Fruit fly (Drosophila melanogaster) whole organism, embryonic: ENCODE results near the gene CG32564.

Source experiments
- Atf-2 ChIP-seq: fragments of 200-800 bp; sonication (Bioruptor generic); optimal IDR thresholded peaks from 2 replicates; lab custom pipeline; 2016; ENCODE audit warnings: missing biosample characterization, missing genetic modification characterization
- BEAF-32 ChIP-seq: fragments of 200-800 bp; sonication (Bioruptor generic); optimal IDR thresholded peaks from 3 replicates; lab custom pipeline; 2017; ENCODE audit warnings: missing biosample characterization, missing genetic modification characterization, mild to moderate bottlenecking, moderate library complexity, missing genetic modification reagents
- CG13123 ChIP-seq: fragments of 200-800 bp; sonication (Bioruptor generic); optimal IDR thresholded peaks from 2 replicates; lab custom pipeline; 2016; ENCODE audit warnings: missing biosample characterization, missing genetic modification characterization
- CG15073 ChIP-seq: fragments of 200-800 bp; sonication (Bioruptor generic); optimal IDR thresholded peaks from 2 replicates; lab custom pipeline; 2016; ENCODE audit warnings: missing biosample characterization, missing genetic modification characterization
- CG1647 ChIP-seq: fragments of 200-800 bp; sonication (Bioruptor generic); optimal IDR thresholded peaks from 3 replicates; lab custom pipeline; 2016; ENCODE audit warnings: missing biosample characterization, missing genetic modification characterization
- CG17359 ChIP-seq: fragments of 200-800 bp; sonication (Bioruptor generic); optimal IDR thresholded peaks from 3 replicates; lab custom pipeline; 2018; ENCODE audit warnings: missing biosample characterization, mild to moderate bottlenecking, missing genetic modification characterization, moderate library complexity
- CG17385 ChIP-seq: fragments of 200-800 bp; sonication (Bioruptor generic); optimal IDR thresholded peaks from 3 replicates; lab custom pipeline; 2018; ENCODE audit warnings: missing biosample characterization, mild to moderate bottlenecking, missing genetic modification characterization
- CG17612 ChIP-seq: fragments of 200-800 bp; sonication (Bioruptor generic); IDR thresholded peaks from 2 replicates; pipeline ENCODE4 v1.3.6; 2022; ENCODE audit warnings: missing biosample characterization, missing genetic modification characterization
- CG1792 ChIP-seq: fragments of 200-800 bp; sonication (Bioruptor generic); optimal IDR thresholded peaks from 2 replicates; lab custom pipeline; 2016; ENCODE audit warnings: missing biosample characterization, missing genetic modification characterization
- CG1832 ChIP-seq: fragments of 200-800 bp; sonication (Bioruptor generic); optimal IDR thresholded peaks from 2 replicates; lab custom pipeline; 2017; ENCODE audit warnings: missing biosample characterization, mild to moderate bottlenecking, missing genetic modification characterization, inconsistent platforms
- CG2678 ChIP-seq: fragments of 200-800 bp; sonication (Bioruptor generic); optimal IDR thresholded peaks from 3 replicates; lab custom pipeline; 2019; ENCODE audit warnings: missing biosample characterization, mild to moderate bottlenecking, missing genetic modification characterization, moderate library complexity
- CG34376 ChIP-seq: fragments of 200-800 bp; sonication (Bioruptor generic); optimal IDR thresholded peaks from 2 replicates; lab custom pipeline; 2018; ENCODE audit warnings: missing biosample characterization, mild to moderate bottlenecking, missing genetic modification characterization
- CG4328 ChIP-seq: fragments of 200-800 bp; sonication (Bioruptor generic); optimal IDR thresholded peaks from 3 replicates; lab custom pipeline; 2017; ENCODE audit warnings: missing biosample characterization, missing genetic modification reagents, missing genetic modification characterization
- CG7271 ChIP-seq: fragments of 200-800 bp; sonication (Bioruptor generic); optimal IDR thresholded peaks from 2 replicates; lab custom pipeline; 2018; ENCODE audit warnings: missing biosample characterization, mild to moderate bottlenecking, missing genetic modification characterization, moderate library complexity
- CG7839 ChIP-seq: fragments of 200-800 bp; sonication (Bioruptor generic); optimal IDR thresholded peaks from 3 replicates; lab custom pipeline; 2018; ENCODE audit warnings: missing biosample characterization, mild to moderate bottlenecking, missing genetic modification characterization, moderate library complexity
- CG7928 ChIP-seq: fragments of 200-800 bp; sonication (Bioruptor generic); optimal IDR thresholded peaks from 2 replicates; lab custom pipeline; 2017; ENCODE audit warnings: missing biosample characterization, mild to moderate bottlenecking, missing genetic modification characterization
- CG8478 ChIP-seq: fragments of >200 bp; optimal IDR thresholded peaks from 2 replicates; lab custom pipeline; 2018
- CG9215 ChIP-seq: fragments of 200-800 bp; sonication (Bioruptor generic); IDR thresholded peaks from 2 replicates; pipeline ENCODE4 v1.3.6; 2022; ENCODE audit warnings: missing biosample characterization, missing genetic modification characterization
- CG9817 ChIP-seq: fragments of 200-800 bp; sonication (Bioruptor generic); optimal IDR thresholded peaks from 2 replicates; lab custom pipeline; 2018; ENCODE audit warnings: missing biosample characterization, mild to moderate bottlenecking, missing genetic modification characterization, moderate library complexity
- D19A ChIP-seq: fragments of 200-800 bp; optimal IDR thresholded peaks from 3 replicates; lab custom pipeline; 2019; ENCODE audit warnings: missing biosample characterization, mild to moderate bottlenecking, missing genetic modification characterization, moderate library complexity
- Dek ChIP-seq: fragments of 200-800 bp; sonication (Bioruptor generic); optimal IDR thresholded peaks from 3 replicates; lab custom pipeline; 2019; ENCODE audit warnings: missing biosample characterization, mild to moderate bottlenecking, missing genetic modification characterization, moderate library complexity
- E2f2 ChIP-seq: fragments of 200-800 bp; sonication (Bioruptor generic); IDR thresholded peaks from 2 replicates; pipeline ENCODE4 v1.3.6; 2022; ENCODE audit warnings: missing biosample characterization, missing genetic modification characterization
- ERR ChIP-seq: fragments of 200-800 bp; sonication (Bioruptor generic); optimal IDR thresholded peaks from 2 replicates; lab custom pipeline; 2016; ENCODE audit warnings: missing biosample characterization, missing genetic modification characterization
- H15 ChIP-seq: fragments of 200-800 bp; sonication (Bioruptor generic); IDR thresholded peaks from 3 replicates; pipeline ENCODE4 v1.3.6; 2022; ENCODE audit warnings: missing biosample characterization, missing genetic modification characterization
- H2.0 ChIP-seq: fragments of 200-800 bp; sonication (Bioruptor generic); IDR thresholded peaks from 2 replicates; pipeline ENCODE4 v1.3.6; 2022; ENCODE audit warnings: missing biosample characterization, missing genetic modification characterization
- Hr51 ChIP-seq, 2 experiments: fragments of 200-800 bp; sonication (Bioruptor generic); optimal IDR thresholded peaks; 2 replicates in 1 of 2; 3 replicates in 1 of 2; lab custom pipeline; 2016 to 2018; ENCODE audit warnings: missing biosample characterization in 2 of 2, missing genetic modification characterization in 2 of 2, mild to moderate bottlenecking in 1 of 2, moderate library complexity in 1 of 2
- Meics ChIP-seq: fragments of 200-800 bp; sonication (Bioruptor generic); optimal IDR thresholded peaks from 2 replicates; lab custom pipeline; 2017; ENCODE audit warnings: missing biosample characterization, mild to moderate bottlenecking, missing genetic modification characterization
- NFAT ChIP-seq: fragments of 200-800 bp; sonication (Bioruptor generic); IDR thresholded peaks from 2 replicates; pipeline ENCODE4 v1.3.6; 2022; ENCODE audit warnings: missing biosample characterization, missing genetic modification characterization
- Nf-YA ChIP-seq: fragments of 200-800 bp; sonication (Bioruptor generic); IDR thresholded peaks from 2 replicates; pipeline ENCODE4 v1.3.6; 2022; ENCODE audit warnings: missing biosample characterization, missing genetic modification characterization
- Nf-YB ChIP-seq: fragments of 200-800 bp; sonication (Bioruptor generic); optimal IDR thresholded peaks from 3 replicates; lab custom pipeline; 2019; ENCODE audit warnings: missing biosample characterization, mild to moderate bottlenecking, missing genetic modification characterization, moderate library complexity
- Poxn ChIP-seq: fragments of 200-800 bp; sonication (Bioruptor generic); IDR thresholded peaks from 2 replicates; pipeline ENCODE4 v1.3.6; 2022; ENCODE audit warnings: missing biosample characterization, missing genetic modification characterization
- Ptx1 ChIP-seq: fragments of 200-800 bp; sonication (Bioruptor generic); IDR thresholded peaks from 2 replicates; pipeline ENCODE4 v1.3.6; 2022; ENCODE audit warnings: missing biosample characterization, missing genetic modification characterization
- Scr ChIP-seq: fragments of 200-800 bp; sonication (Bioruptor generic); IDR thresholded peaks from 2 replicates; pipeline ENCODE4 v1.3.6; 2022; ENCODE audit warnings: missing biosample characterization, missing genetic modification characterization; ENCODE audit not compliant: partially characterized antibody
- bbx ChIP-seq: fragments of 200-800 bp; sonication (Bioruptor generic); IDR thresholded peaks from 2 replicates; pipeline ENCODE4 v1.3.6; 2022; ENCODE audit warnings: missing biosample characterization, missing genetic modification characterization; ENCODE audit not compliant: partially characterized antibody
- cg ChIP-seq: fragments of 200-800 bp; sonication (Bioruptor generic); optimal IDR thresholded peaks from 3 replicates; lab custom pipeline; 2019; ENCODE audit warnings: missing biosample characterization, mild to moderate bottlenecking, missing genetic modification characterization, moderate library complexity
- dmrt99B ChIP-seq: fragments of 200-800 bp; sonication (Bioruptor generic); optimal IDR thresholded peaks from 2 replicates; lab custom pipeline; 2018; ENCODE audit warnings: missing biosample characterization, mild to moderate bottlenecking, missing genetic modification characterization, moderate library complexity
- esg ChIP-seq: fragments of 200-800 bp; sonication (Bioruptor generic); conservative IDR thresholded peaks from 2 replicates; pipeline ENCODE4 v1.3.6; 2022; ENCODE audit warnings: missing biosample characterization, missing genetic modification characterization
- gcm2 ChIP-seq: fragments of 200-800 bp; sonication (Bioruptor generic); optimal IDR thresholded peaks from 2 replicates; lab custom pipeline; 2016; ENCODE audit warnings: missing biosample characterization, missing genetic modification characterization
- hb ChIP-seq: fragments of 200-800 bp; sonication (Bioruptor generic); IDR thresholded peaks from 3 replicates; pipeline ENCODE4 v1.3.6; 2022; ENCODE audit warnings: missing biosample characterization, missing genetic modification characterization; ENCODE audit not compliant: partially characterized antibody
- hbn ChIP-seq: fragments of 200-800 bp; sonication (Bioruptor generic); IDR thresholded peaks from 2 replicates; pipeline ENCODE4 v1.3.6; 2022; ENCODE audit warnings: missing biosample characterization, missing genetic modification characterization; ENCODE audit not compliant: partially characterized antibody
- maf-S ChIP-seq: fragments of 200-800 bp; sonication (Bioruptor generic); optimal IDR thresholded peaks from 2 replicates; lab custom pipeline; 2016; ENCODE audit warnings: missing biosample characterization, missing genetic modification characterization
- nerfin-1 ChIP-seq: fragments of 200-800 bp; sonication (Bioruptor generic); optimal IDR thresholded peaks from 3 replicates; lab custom pipeline; 2019; ENCODE audit warnings: missing biosample characterization, mild to moderate bottlenecking, missing genetic modification characterization, moderate library complexity
- nmo ChIP-seq: fragments of 200-800 bp; sonication (Bioruptor generic); optimal IDR thresholded peaks from 2 replicates; lab custom pipeline; 2018; ENCODE audit warnings: missing biosample characterization, mild to moderate bottlenecking, missing genetic modification characterization, moderate library complexity
- onecut ChIP-seq: fragments of 200-800 bp; sonication (Bioruptor generic); IDR thresholded peaks from 2 replicates; pipeline ENCODE4 v1.3.6; 2022; ENCODE audit warnings: missing biosample characterization, missing genetic modification characterization
- phol ChIP-seq: fragments of 200-800 bp; sonication (Bioruptor generic); optimal IDR thresholded peaks from 3 replicates; lab custom pipeline; 2018; ENCODE audit warnings: missing biosample characterization, mild to moderate bottlenecking, missing genetic modification characterization, moderate library complexity
- pita ChIP-seq: fragments of 200-800 bp; sonication (Bioruptor generic); optimal IDR thresholded peaks from 2 replicates; lab custom pipeline; 2017; ENCODE audit warnings: missing biosample characterization, mild to moderate bottlenecking, missing genetic modification characterization
- salm ChIP-seq: fragments of 200-800 bp; sonication (Bioruptor generic); optimal IDR thresholded peaks from 2 replicates; lab custom pipeline; 2018; ENCODE audit warnings: missing biosample characterization, mild to moderate bottlenecking, missing genetic modification characterization
- so ChIP-seq: fragments of 200-800 bp; sonication (Bioruptor generic); IDR thresholded peaks from 3 replicates; pipeline ENCODE4 v1.3.6; 2022; ENCODE audit warnings: missing biosample characterization, missing genetic modification characterization
- sob ChIP-seq: fragments of 200-800 bp; sonication (Bioruptor generic); IDR thresholded peaks from 2 replicates; pipeline ENCODE4 v1.3.6; 2022; ENCODE audit warnings: missing biosample characterization, missing genetic modification characterization
- zen ChIP-seq: fragments of 200-800 bp; sonication (Bioruptor generic); optimal IDR thresholded peaks from 3 replicates; lab custom pipeline; 2018; ENCODE audit warnings: missing biosample characterization, mild to moderate bottlenecking, missing genetic modification characterization, moderate library complexity

Gene CG32564

dm6 chrX:17170484-17170944 is 35.7 kb upstream of the CG32564 start (continued):
- TF ChIP-seq maf-S (GFP tag; lab: Kevin White, UChicago) (no peak), CG17612 (GFP tag; lab: Robert Waterston, UW) (no peak), Dek (tag; lab: Kevin White, UChicago) (peak; percentile 47), CG9215 (GFP tag; lab: Robert Waterston, UW) (no peak), sob (GFP tag; lab: Robert Waterston, UW) (peak; percentile 49; the same call in 1 of the 2 replicates), CG8478 (lab: Kevin White, UChicago) (no peak), NFAT (GFP tag; lab: Robert Waterston, UW) (no peak), zen (tag; lab: Kevin White, UChicago) (peak; percentile 22), Ptx1 (peak; percentile 55), CG7928 (GFP tag; lab: Kevin White, UChicago) (no peak), CG17359 (tag; lab: Kevin White, UChicago) (peak; percentile 23), BEAF-32 (no peak), CG2678 (peak; percentile 68), CG34376 (GFP tag; lab: Kevin White, UChicago) (no peak), hbn (GFP tag; lab: Robert Waterston, UW) (no peak), H2.0 (0 out of 2 replicates have a peak, but pooled peaks have one; percentile 12), CG9817 (tag; lab: Kevin White, UChicago) (peak; percentile 60), nerfin-1 (tag; lab: Kevin White, UChicago) (no peak), Hr51 (GFP tag; optimal IDR thresholded peaks at IDR 0.05; lab: Kevin White, UChicago) (peak in 1 of 2 experiments; percentile 64), cg (no peak), Atf-2 (GFP tag; lab: Kevin White, UChicago) (no peak), CG1647 (no peak), ERR (GFP tag; lab: Kevin White, UChicago) (no peak), salm (tag; lab: Kevin White, UChicago) (no peak), Scr (no peak), D19A (tag; lab: Kevin White, UChicago) (peak; percentile 33), Nf-YA (no peak), hb (no peak), Meics (GFP tag; lab: Kevin White, UChicago) (peak; percentile 74), Nf-YB (peak; percentile 3), CG7271 (no peak), nmo (GFP tag; lab: Kevin White, UChicago) (peak; percentile 25), onecut (no peak), H15 (GFP tag; lab: Robert Waterston, UW) (no peak), dmrt99B (tag; lab: Kevin White, UChicago) (peak; percentile 50), esg (no peak; the same call in 1 of the 2 replicates), bbx (GFP tag; lab: Robert Waterston, UW) (no peak), Poxn (0 out of 2 replicates have a peak, but pooled peaks have one; percentile 25), CG1792 (GFP tag; lab: Kevin White, UChicago) (no peak), CG1832 (GFP tag; lab: Kevin White, UChicago) (no peak), pita (GFP tag; lab: Kevin White, UChicago) (no peak), E2f2 (peak; percentile 30; the same call in 1 of the 2 replicates), CG13123 (GFP tag; lab: Kevin White, UChicago) (no peak), CG15073 (GFP tag; lab: Kevin White, UChicago) (no peak), so (0 out of 3 replicates have a peak, but pooled peaks have one; percentile 56), gcm2 (GFP tag; lab: Kevin White, UChicago) (no peak), CG17385 (GFP tag; lab: Kevin White, UChicago) (peak; percentile 56), CG4328 (GFP tag; lab: Kevin White, UChicago) (no peak), CG7839 (tag; lab: Kevin White, UChicago) (peak; percentile 65), phol (tag; lab: Kevin White, UChicago) (peak; percentile 7)
